Worm (Caenorhabditis elegans): Measurements from ENCODE around the gene aps-1.

Gene aps-1

ce11 chrV:6000368-6000802 lies 17.4 kb upstream of the aps-1 start:
- no peak for TF ChIP-seq nhr-237 (tag; optimal IDR thresholded peaks at IDR 0.05)
- no peak for TF ChIP-seq unc-39 (tag; optimal IDR thresholded peaks at IDR 0.05)
- TF ChIP-seq lin-39 (tag; optimal IDR thresholded peaks at IDR 0.05), result no peak
- peak; percentile 90 for TF ChIP-seq unc-55 (GFP tag; optimal IDR thresholded peaks at IDR 0.05)
- TF ChIP-seq nhr-23 (tag; optimal IDR thresholded peaks at IDR 0.05), result no peak
- TF ChIP-seq gmeb-1 (tag; optimal IDR thresholded peaks at IDR 0.05), result peak; percentile 72
- no peak for TF ChIP-seq ztf-1 (GFP tag; conservative IDR thresholded peaks at IDR 0.05)
- TF ChIP-seq fos-1 (tag; optimal IDR thresholded peaks at IDR 0.05), result no peak
- peak; percentile 32 for TF ChIP-seq peb-1 (tag; optimal IDR thresholded peaks at IDR 0.05)
- TF ChIP-seq zag-1 (tag; optimal IDR thresholded peaks at IDR 0.05), result no peak
- TF ChIP-seq R02D3.7 (tag; optimal IDR thresholded peaks at IDR 0.05), result no peak
- no peak for TF ChIP-seq dmd-4 (tag; optimal IDR thresholded peaks at IDR 0.05)
- peak; percentile 98 for TF ChIP-seq crh-2 (tag; optimal IDR thresholded peaks at IDR 0.05)
- peak; percentile 97 for TF ChIP-seq nhr-6 (tag; optimal IDR thresholded peaks at IDR 0.05)
- no peak for TF ChIP-seq mab-5 (tag; optimal IDR thresholded peaks at IDR 0.05)
- peak; percentile 73 to 91 for TF ChIP-seq lsy-2 (tag; optimal IDR thresholded peaks at IDR 0.05)
- TF ChIP-seq nhr-12 (tag; optimal IDR thresholded peaks at IDR 0.05), result peak; percentile 10
- TF ChIP-seq elt-3 (tag; optimal IDR thresholded peaks at IDR 0.05), result no peak
- peak; percentile 96 for TF ChIP-seq nhr-21 (tag; optimal IDR thresholded peaks at IDR 0.05)
- TF ChIP-seq sma-9 (GFP tag; optimal IDR thresholded peaks at IDR 0.05), result peak; percentile 99
- no peak for TF ChIP-seq sma-9 (tag; optimal IDR thresholded peaks at IDR 0.05)
- peak; percentile 92 for TF ChIP-seq Y55F3AM.14 (GFP tag; optimal IDR thresholded peaks at IDR 0.05)
- TF ChIP-seq ztf-4 (tag; optimal IDR thresholded peaks at IDR 0.05), result peak; percentile 97
- no peak for TF ChIP-seq elt-1 (tag; optimal IDR thresholded peaks at IDR 0.05)
- peak; percentile 95 for TF ChIP-seq nhr-25 (tag; optimal IDR thresholded peaks at IDR 0.05)
- TF ChIP-seq C34F6.9 (tag; optimal IDR thresholded peaks at IDR 0.05), result peak; percentile 95
- no peak for TF ChIP-seq ama-1 (optimal IDR thresholded peaks at IDR 0.05)
- TF ChIP-seq mdl-1 (tag; optimal IDR thresholded peaks at IDR 0.05), result peak; percentile 83 to 87
- TF ChIP-seq snpc-4 (tag; optimal IDR thresholded peaks at IDR 0.05), result peak; percentile 62
- TF ChIP-seq nhr-10 (tag; optimal IDR thresholded peaks at IDR 0.05), result peak; percentile 61
- TF ChIP-seq unc-62 (GFP tag; optimal IDR thresholded peaks at IDR 0.05), result peak; percentile 91
- peak; percentile 67 for TF ChIP-seq lin-11 (tag; optimal IDR thresholded peaks at IDR 0.05)
- peak; percentile 7 for TF ChIP-seq ceh-82 (tag; optimal IDR thresholded peaks at IDR 0.05)
- peak; percentile 96 for TF ChIP-seq nhr-129 (tag; optimal IDR thresholded peaks at IDR 0.05)
- TF ChIP-seq mbf-1 (tag; optimal IDR thresholded peaks at IDR 0.05), result no peak
- TF ChIP-seq aly-2 (tag; optimal IDR thresholded peaks at IDR 0.05), result no peak
- peak; percentile 67 for TF ChIP-seq lin-13 (GFP tag; optimal IDR thresholded peaks at IDR 0.05)
- no peak for TF ChIP-seq ZK546.5 (tag; optimal IDR thresholded peaks at IDR 0.05)
- peak; percentile 9 for TF ChIP-seq nhr-11 (tag; optimal IDR thresholded peaks at IDR 0.05)
- TF ChIP-seq skn-1 (tag; optimal IDR thresholded peaks at IDR 0.05), result no peak
- peak; percentile 100 for TF ChIP-seq blmp-1 (tag; optimal IDR thresholded peaks at IDR 0.05; ENCODE audit: insufficient read depth)
- peak; percentile 71 for TF ChIP-seq nhr-77 (tag; optimal IDR thresholded peaks at IDR 0.05)
- no peak for TF ChIP-seq ztf-11 (tag; optimal IDR thresholded peaks at IDR 0.05)
- TF ChIP-seq sma-3 (GFP tag; optimal IDR thresholded peaks at IDR 0.05), result peak; percentile 97
- peak; percentile 80 for TF ChIP-seq ceh-16 (tag; optimal IDR thresholded peaks at IDR 0.05)
- peak; percentile 55 for TF ChIP-seq alr-1 (tag; optimal IDR thresholded peaks at IDR 0.05)
- peak; percentile 82 for TF ChIP-seq sem-4 (tag; optimal IDR thresholded peaks at IDR 0.05)
- peak; percentile 97 for TF ChIP-seq F13H6.1 (tag; optimal IDR thresholded peaks at IDR 0.05)
- TF ChIP-seq egl-27 (tag; optimal IDR thresholded peaks at IDR 0.05), result peak; percentile 95
